Worm (Caenorhabditis elegans): ENCODE data around the gene rde-4.

DNA sequence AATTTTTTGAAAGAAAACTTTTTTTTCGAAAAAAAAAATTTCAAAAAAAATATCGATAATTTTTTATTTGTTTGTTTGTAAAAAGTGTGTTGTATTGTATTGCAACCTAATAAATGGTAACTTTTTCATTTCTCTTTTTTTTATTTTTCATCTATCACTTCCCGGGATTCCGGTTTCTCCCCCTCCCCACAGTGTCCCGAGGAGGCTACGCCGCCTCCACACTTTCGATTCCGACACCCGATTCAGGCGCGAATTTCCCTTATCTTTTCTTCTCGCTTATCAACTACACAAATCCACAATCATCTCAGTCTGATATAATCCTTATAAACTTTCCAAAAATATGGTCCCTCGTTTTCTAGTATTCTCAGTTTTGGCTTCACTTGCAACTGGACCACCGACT lies 36.1 kb upstream of the rde-4 start, which contains the start of gene R01H10.4:
- TF ChIP-seq ceh-30 (tag; optimal IDR thresholded peaks at IDR 0.05), result no peak
- TF ChIP-seq lin-11 (tag; optimal IDR thresholded peaks at IDR 0.05), result no peak
- TF ChIP-seq rnt-1 (tag; optimal IDR thresholded peaks at IDR 0.05), result no peak
- TF ChIP-seq ceh-45 (GFP tag; IDR thresholded peaks at IDR 0.05), result no peak
- no peak for TF ChIP-seq syd-9 (tag; optimal IDR thresholded peaks at IDR 0.05)
- TF ChIP-seq hlh-15 (tag; optimal IDR thresholded peaks at IDR 0.05), result no peak

Data from whole organism, late embryonic.